Fruit fly (Drosophila melanogaster) whole organism, embryonic: Measurements from ENCODE around the gene eys.

Experiments
- Antp ChIP-seq: fragments of 200-800 bp; sonication (Bioruptor generic); optimal IDR thresholded peaks from 3 replicates; lab custom pipeline; 2016; ENCODE audit warnings: missing biosample characterization, missing genetic modification characterization
- Bgb ChIP-seq: fragments of 200-800 bp; sonication (Bioruptor generic); IDR thresholded peaks from 2 replicates; pipeline ENCODE4 v1.3.6; 2022; ENCODE audit warnings: missing biosample characterization, missing genetic modification characterization; ENCODE audit not compliant: partially characterized antibody
- BtbVII ChIP-seq: fragments of 200-800 bp; sonication (Bioruptor generic); optimal IDR thresholded peaks from 3 replicates; lab custom pipeline; 2017; ENCODE audit warnings: missing biosample characterization, mild to moderate bottlenecking, missing genetic modification characterization
- C15 ChIP-seq: fragments of 200-800 bp; sonication (Bioruptor generic); IDR thresholded peaks from 3 replicates; pipeline ENCODE4 v1.3.6; 2022; ENCODE audit warnings: missing biosample characterization, missing genetic modification characterization
- CG10321 ChIP-seq: fragments of 200-800 bp; sonication (Bioruptor generic); IDR thresholded peaks from 2 replicates; pipeline ENCODE4 v1.3.6; 2022; ENCODE audit warnings: missing biosample characterization, missing genetic modification characterization
- CG14860 ChIP-seq: fragments of 200-800 bp; sonication (Bioruptor generic); IDR thresholded peaks from 3 replicates; pipeline ENCODE4 v1.3.6; 2022; ENCODE audit warnings: missing biosample characterization, missing genetic modification characterization; ENCODE audit not compliant: partially characterized antibody
- CG17568 ChIP-seq: fragments of 200-800 bp; sonication (Bioruptor generic); optimal IDR thresholded peaks from 2 replicates; lab custom pipeline; 2018; ENCODE audit warnings: missing biosample characterization, mild to moderate bottlenecking, missing genetic modification characterization, moderate library complexity
- CG1792 ChIP-seq: fragments of 200-800 bp; sonication (Bioruptor generic); optimal IDR thresholded peaks from 2 replicates; lab custom pipeline; 2016; ENCODE audit warnings: missing biosample characterization, missing genetic modification characterization
- CG18764 ChIP-seq: fragments of 200-800 bp; sonication (Bioruptor generic); optimal IDR thresholded peaks from 3 replicates; lab custom pipeline; 2016; ENCODE audit warnings: missing biosample characterization, missing genetic modification characterization
- CG2116 ChIP-seq: fragments of 200-800 bp; sonication (Bioruptor generic); optimal IDR thresholded peaks from 3 replicates; lab custom pipeline; 2018; ENCODE audit warnings: missing biosample characterization, mild to moderate bottlenecking, missing genetic modification characterization
- CG31365 ChIP-seq: fragments of 200-800 bp; sonication (Bioruptor generic); optimal IDR thresholded peaks from 2 replicates; lab custom pipeline; 2018; ENCODE audit warnings: missing biosample characterization, mild to moderate bottlenecking, missing genetic modification characterization
- CG3281 ChIP-seq: fragments of 200-800 bp; sonication (Bioruptor generic); optimal IDR thresholded peaks from 3 replicates; lab custom pipeline; 2017; ENCODE audit warnings: missing biosample characterization, mild to moderate bottlenecking, missing genetic modification characterization
- CG33213 ChIP-seq: fragments of 200-800 bp; sonication (Bioruptor generic); optimal IDR thresholded peaks from 3 replicates; lab custom pipeline; 2016; ENCODE audit warnings: missing biosample characterization, missing genetic modification characterization
- CG3726 ChIP-seq: fragments of 200-800 bp; sonication (Bioruptor generic); IDR thresholded peaks from 3 replicates; pipeline ENCODE4, ENCODE4 v1.3.6; 2022; ENCODE audit warnings: missing biosample characterization, missing genetic modification characterization
- CG4617 ChIP-seq: fragments of 200-800 bp; sonication (Bioruptor generic); optimal IDR thresholded peaks from 3 replicates; lab custom pipeline; 2016; ENCODE audit warnings: missing biosample characterization, missing genetic modification characterization, borderline replicate concordance
- CG6654 ChIP-seq: fragments of 200-800 bp; sonication (Bioruptor generic); optimal IDR thresholded peaks from 2 replicates; lab custom pipeline; 2017; ENCODE audit warnings: missing biosample characterization, mild to moderate bottlenecking, missing genetic modification characterization
- CG7839 ChIP-seq: fragments of 200-800 bp; sonication (Bioruptor generic); optimal IDR thresholded peaks from 3 replicates; lab custom pipeline; 2018; ENCODE audit warnings: missing biosample characterization, mild to moderate bottlenecking, missing genetic modification characterization, moderate library complexity
- D ChIP-seq, 2 experiments: fragments of 200-800 bp in 1 of 2; fragments of >200 bp in 1 of 2; sonication (Bioruptor generic) in 1 of 2; optimal IDR thresholded peaks; 2 replicates in 1 of 2; 3 replicates in 1 of 2; lab custom pipeline; 2017; ENCODE audit warnings: mild to moderate bottlenecking in 1 of 2, missing biosample characterization in 1 of 2, missing genetic modification characterization in 1 of 2, missing genetic modification reagents in 1 of 2
- Deaf1 ChIP-seq: fragments of 200-800 bp; optimal IDR thresholded peaks from 3 replicates; lab custom pipeline; 2019; ENCODE audit warnings: missing biosample characterization, mild to moderate bottlenecking, missing genetic modification characterization, moderate library complexity
- Dfd ChIP-seq, 2 experiments: fragments of >200 bp; optimal IDR thresholded peaks; 2 replicates each; lab custom pipeline; 2017; ENCODE audit warnings: missing biosample characterization in 2 of 2, missing genetic modification characterization in 2 of 2
- Eip74EF ChIP-seq, 2 experiments: fragments of 200-800 bp in 1 of 2; fragments of >200 bp in 1 of 2; sonication (Bioruptor generic) in 1 of 2; optimal IDR thresholded peaks; 2 replicates each; lab custom pipeline; 2017 to 2019; ENCODE audit warnings: missing biosample characterization in 2 of 2, missing genetic modification characterization in 2 of 2, mild to moderate bottlenecking in 1 of 2, moderate library complexity in 1 of 2
- Hmr ChIP-seq: fragments of 200-800 bp; sonication (Bioruptor generic); optimal IDR thresholded peaks from 3 replicates; lab custom pipeline; 2017; ENCODE audit warnings: mild to moderate bottlenecking, missing biosample characterization, missing genetic modification reagents, missing genetic modification characterization
- Hsf ChIP-seq: fragments of 200-800 bp; sonication (Bioruptor generic); optimal IDR thresholded peaks from 3 replicates; lab custom pipeline; 2016; ENCODE audit warnings: missing biosample characterization, missing genetic modification characterization
- MBD-R2 ChIP-seq: fragments of 200-800 bp; sonication (Bioruptor generic); IDR thresholded peaks from 2 replicates; pipeline ENCODE4 v1.3.6; 2022; ENCODE audit warnings: missing biosample characterization, missing genetic modification characterization
- Med ChIP-seq: fragments of 200-800 bp; sonication (Bioruptor generic); peaks from one replicate; lab custom pipeline; 2016; ENCODE audit warnings: missing biosample characterization, missing genetic modification characterization, mild to moderate bottlenecking, inconsistent platforms, moderate library complexity
- Mrtf ChIP-seq: fragments of 200-800 bp; sonication (Bioruptor generic); IDR thresholded peaks from 3 replicates; pipeline ENCODE4 v1.3.6; 2022; ENCODE audit warnings: missing biosample characterization, missing genetic modification characterization
- NFAT ChIP-seq: fragments of 200-800 bp; sonication (Bioruptor generic); IDR thresholded peaks from 2 replicates; pipeline ENCODE4 v1.3.6; 2022; ENCODE audit warnings: missing biosample characterization, missing genetic modification characterization
- Neu2 ChIP-seq: fragments of 200-800 bp; sonication (Bioruptor generic); optimal IDR thresholded peaks from 3 replicates; lab custom pipeline; 2016; ENCODE audit warnings: missing biosample characterization, missing genetic modification characterization, borderline replicate concordance
- Nf-YC ChIP-seq: fragments of 200-800 bp; optimal IDR thresholded peaks from 3 replicates; lab custom pipeline; 2019; ENCODE audit warnings: missing biosample characterization, mild to moderate bottlenecking, missing genetic modification characterization, moderate library complexity
- Opbp ChIP-seq: fragments of 200-800 bp; sonication (Bioruptor generic); IDR thresholded peaks from 3 replicates; pipeline ENCODE4 v1.3.6; 2022; ENCODE audit warnings: missing biosample characterization, missing genetic modification characterization; ENCODE audit not compliant: partially characterized antibody
- Rfx ChIP-seq: fragments of 200-800 bp; sonication (Bioruptor generic); IDR thresholded peaks from 2 replicates; pipeline ENCODE4 v1.3.6; 2022; ENCODE audit warnings: missing biosample characterization, missing genetic modification characterization
- Trl ChIP-seq, 3 experiments: fragments of >200 bp in 2 of 3; fragments of 200-800 bp in 1 of 3; sonication (Bioruptor generic) in 1 of 3; optimal IDR thresholded peaks; 2 replicates in 1 of 3; 3 replicates in 2 of 3; lab custom pipeline; 2016 to 2017; ENCODE audit warnings: missing biosample characterization in 1 of 3, missing genetic modification characterization in 1 of 3
- abd-A ChIP-seq: fragments of 200-800 bp; sonication (Bioruptor generic); optimal IDR thresholded peaks from 3 replicates; lab custom pipeline; 2019; ENCODE audit warnings: missing biosample characterization, mild to moderate bottlenecking, missing genetic modification characterization, moderate library complexity
- bab2 ChIP-seq: fragments of 200-800 bp; sonication (Bioruptor generic); optimal IDR thresholded peaks from 2 replicates; lab custom pipeline; 2016; ENCODE audit warnings: missing biosample characterization, missing genetic modification characterization
- bigmax ChIP-seq: fragments of 200-800 bp; sonication (Bioruptor generic); optimal IDR thresholded peaks from 2 replicates; lab custom pipeline; 2018; ENCODE audit warnings: missing biosample characterization, mild to moderate bottlenecking, missing genetic modification characterization
- ci ChIP-seq: fragments of 200-800 bp; sonication (Bioruptor generic); IDR thresholded peaks from 3 replicates; pipeline ENCODE4 v1.3.6; 2022; ENCODE audit warnings: missing biosample characterization, missing genetic modification characterization
- crol ChIP-seq: fragments of 200-800 bp; sonication (Bioruptor generic); IDR thresholded peaks from 2 replicates; pipeline ENCODE4 v1.3.6; 2022; ENCODE audit warnings: missing biosample characterization, missing genetic modification characterization
- esg ChIP-seq: fragments of 200-800 bp; sonication (Bioruptor generic); conservative IDR thresholded peaks from 2 replicates; pipeline ENCODE4 v1.3.6; 2022; ENCODE audit warnings: missing biosample characterization, missing genetic modification characterization
- fru ChIP-seq: fragments of >200 bp; optimal IDR thresholded peaks from 2 replicates; lab custom pipeline; 2017
- her ChIP-seq: fragments of 200-800 bp; sonication (Bioruptor generic); optimal IDR thresholded peaks from 2 replicates; lab custom pipeline; 2016; ENCODE audit warnings: missing biosample characterization, missing genetic modification characterization
- hkb ChIP-seq, 2 experiments: fragments of 200-800 bp in 1 of 2; fragments of >200 bp in 1 of 2; sonication (Bioruptor generic) in 1 of 2; IDR thresholded peaks in 1 of 2; optimal IDR thresholded peaks in 1 of 2; 2 replicates each; pipeline versions ENCODE4 v1.3.6 to Lab custom; 2017 to 2022; ENCODE audit warnings: missing biosample characterization in 1 of 2, missing genetic modification characterization in 1 of 2
- mirr ChIP-seq: fragments of 200-800 bp; sonication (Bioruptor generic); optimal IDR thresholded peaks from 3 replicates; lab custom pipeline; 2018; ENCODE audit warnings: missing biosample characterization, mild to moderate bottlenecking, missing genetic modification characterization
- otp ChIP-seq: fragments of 200-800 bp; sonication (Bioruptor generic); IDR thresholded peaks from 3 replicates; pipeline ENCODE4, ENCODE4 v1.3.6; 2022; ENCODE audit warnings: missing biosample characterization, missing genetic modification characterization
- ro ChIP-seq: fragments of 200-800 bp; sonication (Bioruptor generic); IDR thresholded peaks from 2 replicates; pipeline ENCODE4 v1.3.6; 2022; ENCODE audit warnings: missing biosample characterization, missing genetic modification characterization
- scrt ChIP-seq: fragments of 200-800 bp; sonication (Bioruptor generic); optimal IDR thresholded peaks from 2 replicates; lab custom pipeline; 2018; ENCODE audit warnings: missing biosample characterization, mild to moderate bottlenecking, missing genetic modification characterization, moderate library complexity
- sd ChIP-seq: fragments of 200-800 bp; sonication (Bioruptor generic); optimal IDR thresholded peaks from 3 replicates; lab custom pipeline; 2018; ENCODE audit warnings: missing biosample characterization, mild to moderate bottlenecking, missing genetic modification characterization, moderate library complexity
- sr ChIP-seq: fragments of 200-800 bp; sonication (Bioruptor generic); IDR thresholded peaks from 3 replicates; pipeline ENCODE4 v1.3.6; 2022; ENCODE audit warnings: missing biosample characterization, missing genetic modification characterization
- tna ChIP-seq: fragments of 200-800 bp; sonication (Bioruptor generic); IDR thresholded peaks from 2 replicates; pipeline ENCODE4 v1.3.6; 2022; ENCODE audit warnings: missing biosample characterization, missing genetic modification characterization; ENCODE audit not compliant: partially characterized antibody

eys gene

dm6 chr2L:2364200-2364754 is 52.8 kb downstream of the eys start (continued):
- TF ChIP-seq Antp (GFP tag; lab: Kevin White, UChicago) (no peak), CG31365 (no peak), Bgb (GFP tag; lab: Robert Waterston, UW) (peak; percentile 49; the same call in 1 of the 2 replicates), CG3281 (GFP tag; lab: Kevin White, UChicago) (no peak), Hmr (GFP tag; lab: Kevin White, UChicago) (no peak), Med (GFP tag; lab: Kevin White, UChicago) (peak; percentile 84), CG7839 (tag; lab: Kevin White, UChicago) (no peak), C15 (GFP tag; lab: Robert Waterston, UW) (no peak), bab2 (no peak), Neu2 (GFP tag; lab: Kevin White, UChicago) (no peak), tna (peak; percentile 20; the same call in 1 of the 2 replicates), Nf-YC (tag; lab: Kevin White, UChicago) (peak; percentile 14), CG18764 (no peak), CG14860 (GFP tag; lab: Robert Waterston, UW) (0 out of 3 replicates have a peak, but pooled peaks have one; percentile 28), ro (no peak), mirr (no peak), her (GFP tag; lab: Kevin White, UChicago) (peak; percentile 6), CG33213 (GFP tag; lab: Kevin White, UChicago) (no peak), CG3726 (GFP tag; lab: Robert Waterston, UW) (0 out of 3 replicates have a peak, but pooled peaks have one; percentile 13), CG6654 (GFP tag; lab: Kevin White, UChicago) (no peak), scrt (GFP tag; lab: Kevin White, UChicago) (no peak), Eip74EF (GFP tag; optimal IDR thresholded peaks at IDR 0.05; lab: Kevin White, UChicago) (no peak), Opbp (GFP tag; lab: Robert Waterston, UW) (peak; percentile 64; the same call in 1 of the 3 replicates), MBD-R2 (peak; percentile 15; the same call in 1 of the 2 replicates), CG2116 (GFP tag; lab: Kevin White, UChicago) (no peak), Dfd (GFP tag; optimal IDR thresholded peaks at IDR 0.05; lab: Kevin White, UChicago) (no peak), esg (GFP tag; lab: Robert Waterston, UW) (peak; percentile 36; the same call in 1 of the 2 replicates), abd-A (tag; lab: Kevin White, UChicago) (no peak), BtbVII (GFP tag; lab: Kevin White, UChicago) (no peak), Deaf1 (peak; percentile 60), sd (no peak), otp (GFP tag; lab: Robert Waterston, UW) (0 out of 3 replicates have a peak, but pooled peaks have one; percentile 46), crol (no peak), Mrtf (no peak), NFAT (GFP tag; lab: Robert Waterston, UW) (no peak), hkb (optimal IDR thresholded peaks at IDR 0.05; lab: Kevin White, UChicago) (no peak), hkb (GFP tag; IDR thresholded peaks at IDR 0.05; lab: Robert Waterston, UW) (peak; percentile 25; the same call in 1 of the 2 replicates), CG17568 (GFP tag; lab: Kevin White, UChicago) (no peak), CG10321 (GFP tag; lab: Robert Waterston, UW) (peak; percentile 98), CG1792 (no peak), Rfx (GFP tag; lab: Robert Waterston, UW) (peak; percentile 26), CG4617 (GFP tag; lab: Kevin White, UChicago) (peak; percentile 77), D (optimal IDR thresholded peaks at IDR 0.05; lab: Kevin White, UChicago) (peak; percentile 41), D (GFP tag; optimal IDR thresholded peaks at IDR 0.05; lab: Kevin White, UChicago) (no peak), fru (no peak), Hsf (GFP tag; lab: Kevin White, UChicago) (no peak), sr (GFP tag; lab: Robert Waterston, UW) (peak; percentile 39; the same call in 1 of the 3 replicates), bigmax (no peak), Trl (optimal IDR thresholded peaks at IDR 0.05; lab: Kevin White, UChicago) (peak in 1 of 2 experiments; percentile 21), Trl (GFP tag; optimal IDR thresholded peaks at IDR 0.05; lab: Kevin White, UChicago) (peak; percentile 20), ci (peak; percentile 5; the same call in 2 of the 3 replicates)
